Worm (Caenorhabditis elegans): ENCODE results near the gene lys-8.

- TF ChIP-seq F52B5.7 (tag; optimal IDR thresholded peaks at IDR 0.05) (no peak), ceh-58 (GFP tag; IDR thresholded peaks at IDR 0.05) (no peak), lag-1 (GFP tag; IDR thresholded peaks at IDR 0.05) (no peak), ets-4 (GFP tag; optimal IDR thresholded peaks at IDR 0.05) (no peak)
These were observed 21.8 kb downstream of the lys-8 start, which contains the start of gene C17G10.7 for ce11 chrII:5607756-5608155.
